Fruit fly (Drosophila melanogaster): ENCODE measurements around the gene JYalpha.
A peak's percentile ranks its signal among the peaks of the same experiment; 100 is the strongest.

The JYalpha gene

DNA sequence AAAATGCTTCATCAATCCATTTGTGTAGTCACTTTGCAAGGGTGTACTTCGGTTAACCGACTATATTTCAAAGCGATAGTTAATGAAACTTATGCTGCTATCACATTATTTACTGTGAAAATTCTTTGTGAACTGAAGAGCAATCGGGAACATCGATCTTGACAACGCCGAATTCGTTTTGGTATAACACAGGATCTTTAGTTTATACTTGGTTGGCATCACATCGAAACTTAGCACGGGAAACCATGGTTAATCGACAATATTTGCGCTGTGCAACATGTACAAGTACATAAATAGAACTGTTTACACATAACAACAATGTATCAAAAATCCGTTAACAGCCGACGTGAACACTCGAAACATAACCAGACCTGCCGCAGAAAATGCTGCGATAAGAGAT, 44.1 kb downstream of the JYalpha start (continued):
- peak; percentile 60; the same call in 1 of the 3 replicates for TF ChIP-seq CG2199 (GFP tag; IDR thresholded peaks at IDR 0.05)
- peak; percentile 89 for TF ChIP-seq CG1024 (GFP tag; IDR thresholded peaks at IDR 0.05)
- no peak for TF ChIP-seq schlank (tag; optimal IDR thresholded peaks at IDR 0.05)
- no peak for TF ChIP-seq dmrt11E (tag; optimal IDR thresholded peaks at IDR 0.05)
- no peak for TF ChIP-seq CkIIα-i1 (GFP tag; IDR thresholded peaks at IDR 0.05)
- TF ChIP-seq NC2β (GFP tag; optimal IDR thresholded peaks at IDR 0.05) = no peak
- TF ChIP-seq CG7745 (tag; optimal IDR thresholded peaks at IDR 0.05) = no peak
- no peak for TF ChIP-seq bcd (GFP tag; optimal IDR thresholded peaks at IDR 0.05)
- no peak for TF ChIP-seq insv (GFP tag; optimal IDR thresholded peaks at IDR 0.05)
- TF ChIP-seq emc (GFP tag; optimal IDR thresholded peaks at IDR 0.05) = no peak
- no peak for TF ChIP-seq her (GFP tag; optimal IDR thresholded peaks at IDR 0.05)
- TF ChIP-seq vnd (GFP tag; IDR thresholded peaks at IDR 0.05; ENCODE audit: partially characterized antibody) = no peak
- no peak for TF ChIP-seq pita (GFP tag; optimal IDR thresholded peaks at IDR 0.05)
- TF ChIP-seq CG2129 (GFP tag; IDR thresholded peaks at IDR 0.05; ENCODE audit: partially characterized antibody) = no peak
- TF ChIP-seq bbx (GFP tag; IDR thresholded peaks at IDR 0.05; ENCODE audit: partially characterized antibody) = no peak
- no peak for TF ChIP-seq crc (GFP tag; optimal IDR thresholded peaks at IDR 0.05)
- TF ChIP-seq CG8089 (GFP tag; optimal IDR thresholded peaks at IDR 0.05) = peak; percentile 55
- no peak for TF ChIP-seq HLH3B (GFP tag; IDR thresholded peaks at IDR 0.05)
- no peak for TF ChIP-seq ems (GFP tag; optimal IDR thresholded peaks at IDR 0.05)
- no peak for TF ChIP-seq CG18262 (tag; optimal IDR thresholded peaks at IDR 0.05)
- no peak for TF ChIP-seq Rx (GFP tag; IDR thresholded peaks at IDR 0.05)
- no peak for TF ChIP-seq CG1233 (GFP tag; optimal IDR thresholded peaks at IDR 0.05)
- no peak for TF ChIP-seq CG17361 (GFP tag; IDR thresholded peaks at IDR 0.05)
- no peak for TF ChIP-seq CG12155 (GFP tag; optimal IDR thresholded peaks at IDR 0.05)
- no peak for TF ChIP-seq CG6813 (GFP tag; optimal IDR thresholded peaks at IDR 0.05)
- no peak for TF ChIP-seq CG8290 (GFP tag; optimal IDR thresholded peaks at IDR 0.05)
- TF ChIP-seq CG8290 (tag; optimal IDR thresholded peaks at IDR 0.05) = peak; percentile 37 to 43
- no peak for TF ChIP-seq CG32767 (GFP tag; IDR thresholded peaks at IDR 0.05)
- no peak for TF ChIP-seq unc-4 (GFP tag; IDR thresholded peaks at IDR 0.05; ENCODE audit: partially characterized antibody)
- no peak for TF ChIP-seq Hsf (GFP tag; optimal IDR thresholded peaks at IDR 0.05)
- peak; percentile 17 for TF ChIP-seq wek (GFP tag; optimal IDR thresholded peaks at IDR 0.05)
- no peak for TF ChIP-seq cg (GFP tag; optimal IDR thresholded peaks at IDR 0.05)
- no peak for TF ChIP-seq lmd (GFP tag; IDR thresholded peaks at IDR 0.05)
- peak; percentile 13 for TF ChIP-seq sug (tag; optimal IDR thresholded peaks at IDR 0.05)
- TF ChIP-seq D (optimal IDR thresholded peaks at IDR 0.05) = no peak
- TF ChIP-seq D (GFP tag; optimal IDR thresholded peaks at IDR 0.05) = no peak
- no peak for TF ChIP-seq nerfin-1 (tag; optimal IDR thresholded peaks at IDR 0.05)
- no peak for TF ChIP-seq CG4854 (GFP tag; optimal IDR thresholded peaks at IDR 0.05)
- no peak for TF ChIP-seq pfk (GFP tag; optimal IDR thresholded peaks at IDR 0.05)
- no peak for TF ChIP-seq CG7987 (GFP tag; optimal IDR thresholded peaks at IDR 0.05)
- no peak for TF ChIP-seq CG9727 (GFP tag; optimal IDR thresholded peaks at IDR 0.05)
- no peak for TF ChIP-seq CG3847 (GFP tag; IDR thresholded peaks at IDR 0.05)
- no peak for TF ChIP-seq zfh2 (GFP tag; optimal IDR thresholded peaks at IDR 0.05)
- TF ChIP-seq Dfd (GFP tag; optimal IDR thresholded peaks at IDR 0.05) = peak in 1 of 2 experiments; percentile 5
- no peak for TF ChIP-seq kah (GFP tag; optimal IDR thresholded peaks at IDR 0.05)
- TF ChIP-seq CG6689 (GFP tag; IDR thresholded peaks at IDR 0.05) = no peak
- no peak for TF ChIP-seq gsb (GFP tag; IDR thresholded peaks at IDR 0.05)
- TF ChIP-seq aop (GFP tag; IDR thresholded peaks at IDR 0.05) = no peak
- TF ChIP-seq CG30020 (tag; optimal IDR thresholded peaks at IDR 0.05) = peak; percentile 95
- TF ChIP-seq CG4404 (GFP tag; IDR thresholded peaks at IDR 0.05) = no peak
- no peak for TF ChIP-seq bowl (GFP tag; IDR thresholded peaks at IDR 0.05)
- no peak for TF ChIP-seq CG2678 (tag; optimal IDR thresholded peaks at IDR 0.05)
- no peak for TF ChIP-seq Lhr (GFP tag; optimal IDR thresholded peaks at IDR 0.05)

Measured in whole organism, embryonic.